Worm (Caenorhabditis elegans): ENCODE results near the gene F32D8.4.
A peak's percentile ranks its signal among the peaks of the same experiment; 100 is the strongest.

Gene F32D8.4

DNA sequence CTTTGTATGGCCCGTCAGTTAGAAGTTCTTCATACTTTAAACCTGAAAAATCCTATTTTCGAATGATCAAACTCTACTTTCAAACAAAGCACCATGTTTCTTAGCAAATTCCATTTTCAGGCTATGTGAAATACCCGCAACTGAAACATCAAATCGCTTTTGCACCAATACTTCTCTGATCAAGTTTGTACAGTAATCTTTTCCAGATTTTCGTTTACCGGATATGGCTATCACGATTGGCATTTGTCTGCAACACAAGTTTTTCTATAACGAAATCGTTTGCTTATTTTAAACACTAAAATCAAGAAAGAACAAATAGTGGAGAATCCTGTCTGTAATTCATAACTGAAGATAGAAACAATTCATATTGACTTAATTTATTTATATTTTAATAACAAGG, 2.9 kb upstream of the F32D8.4 start, which contains the start of gene F32D8.13 (continued):
- TF ChIP-seq egl-18 (GFP tag; IDR thresholded peaks at IDR 0.05) (no peak), Y53G8AR.9 (GFP tag; conservative IDR thresholded peaks at IDR 0.05) (no peak), Y79H2A.3 (GFP tag; conservative IDR thresholded peaks at IDR 0.05) (no peak), akir-1 (GFP tag; optimal IDR thresholded peaks at IDR 0.05) (no peak), chd-7 (tag; optimal IDR thresholded peaks at IDR 0.05) (no peak), hlh-26 (GFP tag; conservative IDR thresholded peaks at IDR 0.05) (no peak), ztf-6 (GFP tag; IDR thresholded peaks at IDR 0.05) (no peak), repo-1 (tag; optimal IDR thresholded peaks at IDR 0.05) (no peak), C06A6.2 (GFP tag; conservative IDR thresholded peaks at IDR 0.05) (no peak), tlf-1 (GFP tag; optimal IDR thresholded peaks at IDR 0.05) (no peak), K11D2.4 (GFP tag; IDR thresholded peaks at IDR 0.05) (no peak), ccch-3 (GFP tag; optimal IDR thresholded peaks at IDR 0.05) (no peak), tbx-9 (tag; optimal IDR thresholded peaks at IDR 0.05; ENCODE audit: borderline replicate concordance) (no peak), Y67H2A.10 (GFP tag; conservative IDR thresholded peaks at IDR 0.05) (no peak), hsf-1 (GFP tag; IDR thresholded peaks at IDR 0.05) (no peak), madf-3 (GFP tag; IDR thresholded peaks at IDR 0.05) (0 out of 2 replicates have a peak, but pooled peaks have one; percentile 3), athp-1 (tag; optimal IDR thresholded peaks at IDR 0.05) (no peak), atf-7 (tag; optimal IDR thresholded peaks at IDR 0.05) (peak; percentile 7), Y95B8A.8 (GFP tag; IDR thresholded peaks at IDR 0.05) (no peak), ztf-28 (GFP tag; IDR thresholded peaks at IDR 0.05) (no peak), lin-40 (tag; optimal IDR thresholded peaks at IDR 0.05) (no peak), ekl-4 (GFP tag; IDR thresholded peaks at IDR 0.05) (no peak), ceh-58 (GFP tag; IDR thresholded peaks at IDR 0.05) (no peak), cebp-1 (GFP tag; IDR thresholded peaks at IDR 0.05) (no peak), cebp-1 (tag; optimal IDR thresholded peaks at IDR 0.05) (no peak), egrh-3 (GFP tag; IDR thresholded peaks at IDR 0.05) (no peak), B0336.3 (GFP tag; IDR thresholded peaks at IDR 0.05) (0 out of 2 replicates have a peak, but pooled peaks have one; percentile 26), lir-1 (GFP tag; conservative IDR thresholded peaks at IDR 0.05) (no peak), T07F8.4 (tag; optimal IDR thresholded peaks at IDR 0.05) (no peak), mcd-1 (GFP tag; IDR thresholded peaks at IDR 0.05) (no peak), F37B4.10 (GFP tag; IDR thresholded peaks at IDR 0.05) (no peak), xnd-1 (tag; optimal IDR thresholded peaks at IDR 0.05) (no peak), ztf-26 (tag; optimal IDR thresholded peaks at IDR 0.05) (no peak), ztf-3 (GFP tag; optimal IDR thresholded peaks at IDR 0.05) (no peak), snpc-3.4 (tag; optimal IDR thresholded peaks at IDR 0.05) (no peak), nhr-179 (tag; optimal IDR thresholded peaks at IDR 0.05) (no peak), dpl-1 (GFP tag; optimal IDR thresholded peaks at IDR 0.05) (no peak), T26A5.8 (tag; optimal IDR thresholded peaks at IDR 0.05) (no peak), attf-6 (GFP tag; IDR thresholded peaks at IDR 0.05) (0 out of 2 replicates have a peak, but pooled peaks have one; percentile 41), let-607 (tag; optimal IDR thresholded peaks at IDR 0.05) (peak in 1 of 2 experiments; percentile 40), F52B5.7 (tag; optimal IDR thresholded peaks at IDR 0.05) (no peak)

DNA sequence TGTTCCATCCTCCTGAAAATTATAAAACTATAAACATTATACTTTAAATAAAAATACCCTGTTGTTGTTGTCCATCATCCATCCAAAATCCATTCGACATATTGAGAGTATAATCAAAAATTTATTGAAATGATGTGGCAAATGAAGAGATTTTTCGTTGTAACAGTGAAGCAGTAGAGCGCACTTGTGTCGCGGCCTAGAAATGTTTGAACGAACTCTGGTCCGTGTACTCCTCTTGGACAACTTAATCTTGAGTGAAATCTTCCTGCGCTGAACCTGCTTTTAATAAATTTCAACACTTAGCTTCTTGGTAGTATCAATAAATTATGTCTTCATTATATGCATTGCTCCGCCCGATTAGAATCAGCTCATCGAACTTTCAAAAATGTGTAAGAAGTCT, 1.2 kb upstream of the F32D8.4 start, which contains the start of the genes F32D8.14 and F32D8.5:
Gene F32D8.14 (minus strand): TSS at position 188 of the 400 bp plus-strand sequence.
Gene F32D8.5 (plus strand): TSS at position 200 of the 400 bp plus-strand sequence.
- TF ChIP-seq attf-6 (GFP tag; IDR thresholded peaks at IDR 0.05) (no peak), hmg-1.2 (GFP tag; IDR thresholded peaks at IDR 0.05) (peak; percentile 48; the same call in 1 of the 2 replicates), let-607 (tag; optimal IDR thresholded peaks at IDR 0.05) (peak; percentile 77 to 93), lin-35 (GFP tag; optimal IDR thresholded peaks at IDR 0.05) (peak in 1 of 3 experiments; percentile 76), K11D2.4 (GFP tag; IDR thresholded peaks at IDR 0.05) (0 out of 2 replicates have a peak, but pooled peaks have one; percentile 45), ztf-22 (GFP tag; optimal IDR thresholded peaks at IDR 0.05) (no peak), ZK185.1 (tag; optimal IDR thresholded peaks at IDR 0.05; ENCODE audit: poor library complexity, severe bottlenecking) (peak; percentile 85), B0336.3 (GFP tag; IDR thresholded peaks at IDR 0.05) (no peak), D2030.7 (GFP tag; IDR thresholded peaks at IDR 0.05) (peak; percentile 69), lin-54 (GFP tag; optimal IDR thresholded peaks at IDR 0.05) (peak; percentile 69), nhr-80 (tag; optimal IDR thresholded peaks at IDR 0.05) (peak; percentile 32), unc-130 (GFP tag; optimal IDR thresholded peaks at IDR 0.05) (peak; percentile 39), ceh-40 (GFP tag; IDR thresholded peaks at IDR 0.05) (no peak), aptf-2 (GFP tag; conservative IDR thresholded peaks at IDR 0.05) (0 out of 2 replicates have a peak, but pooled peaks have one; percentile 9)

All from whole organism, young adult.